Worm (Caenorhabditis elegans) whole organism, mixed stage, embryonic: Measurements from ENCODE around the gene kin-33.

Experiments used
- ces-1 ChIP-seq: fragments of 150-350 bp; optimal IDR thresholded peaks from 2 replicates; lab custom pipeline; 2014; ENCODE audit warnings: missing biosample characterization, missing genetic modification reagents, missing genetic modification characterization
- cnd-1 ChIP-seq: fragments of 200-800 bp; sonication (Bioruptor generic); optimal IDR thresholded peaks from 2 replicates; lab custom pipeline; 2018; ENCODE audit warnings: mild to moderate bottlenecking, missing genetic modification characterization, missing compliant biosample characterization
- unc-120 ChIP-seq: sonication (generic microtip); optimal IDR thresholded peaks from 2 replicates; lab custom pipeline; 2017; ENCODE audit warnings: missing genetic modification characterization, missing compliant biosample characterization; ENCODE audit not compliant: poor library complexity, severe bottlenecking

DNA sequence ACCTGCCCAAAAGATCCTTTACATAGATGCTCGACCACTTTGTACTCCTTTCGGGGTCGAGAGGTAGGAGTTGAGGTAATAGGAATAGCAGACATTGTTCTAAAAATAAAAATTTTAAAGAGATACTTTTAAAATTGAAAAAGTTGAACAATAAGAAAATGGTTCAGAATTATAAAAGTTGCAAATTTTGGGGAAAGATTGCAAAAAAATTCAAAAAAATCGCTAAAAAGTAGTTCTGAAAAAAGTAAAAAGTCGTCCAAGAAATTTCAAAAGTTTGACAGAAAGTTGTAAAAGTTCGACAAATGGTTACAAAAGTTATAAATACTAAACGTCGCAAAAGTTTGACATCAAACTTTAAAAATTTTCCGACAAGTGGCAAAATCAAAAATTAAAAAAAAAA lies 3.6 kb upstream of the kin-33 start, which contains the start of gene R02C2.1:
- TF ChIP-seq unc-120 (tag; lab: Kevin White, UChicago) (no peak), ces-1 (GFP tag; lab: Kevin White, UChicago) (no peak), cnd-1 (tag; lab: Kevin White, UChicago) (no peak)
